Worm (Caenorhabditis elegans) whole organism, L2 larva: ENCODE results near the gene dpf-4.
A peak's percentile ranks its signal among the peaks of the same experiment; 100 is the strongest.

ENCODE experiments used
- C34F6.9 ChIP-seq: fragments of 150-350 bp; optimal IDR thresholded peaks from 2 replicates; lab custom pipeline; 2014; ENCODE audit warnings: missing biosample characterization, missing genetic modification characterization
- F13H6.1 ChIP-seq: sonication (generic microtip); optimal IDR thresholded peaks from 2 replicates; lab custom pipeline; 2016; ENCODE audit warnings: missing genetic modification characterization, missing compliant biosample characterization
- Y55F3AM.14 ChIP-seq: fragments of 200-800 bp; sonication (Bioruptor generic); optimal IDR thresholded peaks from 2 replicates; lab custom pipeline; 2018; ENCODE audit warnings: mild to moderate bottlenecking, missing genetic modification characterization, missing compliant biosample characterization
- ZK546.5 ChIP-seq: sonication (generic microtip); optimal IDR thresholded peaks from 2 replicates; lab custom pipeline; 2017; ENCODE audit warnings: missing biosample characterization, missing genetic modification characterization
- alr-1 ChIP-seq: fragments of 150-350 bp; optimal IDR thresholded peaks from 2 replicates; lab custom pipeline; 2014; ENCODE audit warnings: missing biosample characterization, missing genetic modification characterization
- aly-2 ChIP-seq: fragments of 150-350 bp; optimal IDR thresholded peaks from 2 replicates; lab custom pipeline; 2014; ENCODE audit warnings: missing biosample characterization, missing genetic modification characterization
- ama-1 ChIP-seq: fragments of 150-350 bp; optimal IDR thresholded peaks from 2 replicates; lab custom pipeline; 2018; ENCODE audit warnings: inconsistent platforms
- blmp-1 ChIP-seq: sonication (generic microtip); optimal IDR thresholded peaks from 2 replicates; lab custom pipeline; 2017; ENCODE audit warnings: missing genetic modification characterization, mild to moderate bottlenecking, missing compliant biosample characterization, antibody characterized with exemption, moderate library complexity; ENCODE audit not compliant: insufficient read depth
- ceh-16 ChIP-seq: fragments of 150-350 bp; optimal IDR thresholded peaks from 2 replicates; lab custom pipeline; 2014; ENCODE audit warnings: missing biosample characterization, missing genetic modification characterization
- ceh-82 ChIP-seq: fragments of 150-350 bp; optimal IDR thresholded peaks from 2 replicates; lab custom pipeline; 2014; ENCODE audit warnings: missing biosample characterization, missing genetic modification characterization
- crh-2 ChIP-seq: sonication (generic microtip); optimal IDR thresholded peaks from 2 replicates; lab custom pipeline; 2017; ENCODE audit warnings: missing biosample characterization, missing genetic modification characterization
- dmd-4 ChIP-seq: sonication (generic microtip); optimal IDR thresholded peaks from 2 replicates; lab custom pipeline; 2017; ENCODE audit warnings: missing biosample characterization, missing genetic modification characterization
- egl-27 ChIP-seq: sonication (generic microtip); optimal IDR thresholded peaks from 3 replicates; lab custom pipeline; 2017; ENCODE audit warnings: missing biosample characterization, missing genetic modification reagents, missing genetic modification characterization
- elt-1 ChIP-seq: fragments of 150-350 bp; optimal IDR thresholded peaks from 2 replicates; lab custom pipeline; 2014; ENCODE audit warnings: missing biosample characterization, missing genetic modification characterization
- elt-3 ChIP-seq: sonication (generic microtip); optimal IDR thresholded peaks from 2 replicates; lab custom pipeline; 2017; ENCODE audit warnings: missing biosample characterization, missing genetic modification characterization
- fos-1 ChIP-seq: fragments of 150-350 bp; optimal IDR thresholded peaks from 2 replicates; lab custom pipeline; 2014; ENCODE audit warnings: missing biosample characterization, missing genetic modification characterization
- gmeb-1 ChIP-seq: fragments of 150-350 bp; optimal IDR thresholded peaks from 2 replicates; lab custom pipeline; 2014; ENCODE audit warnings: missing biosample characterization, missing genetic modification characterization
- lin-11 ChIP-seq: fragments of 150-350 bp; sonication (generic microtip); optimal IDR thresholded peaks from 2 replicates; lab custom pipeline; 2014; ENCODE audit warnings: missing biosample characterization, missing genetic modification characterization, inconsistent platforms, mixed read lengths
- lin-13 ChIP-seq: fragments of 150-350 bp; optimal IDR thresholded peaks from 2 replicates; lab custom pipeline; 2014; ENCODE audit warnings: missing biosample characterization, missing genetic modification reagents, missing genetic modification characterization
- lsy-2 ChIP-seq, 2 experiments: fragments of 150-350 bp in 1 of 2; sonication (generic microtip) in 1 of 2; optimal IDR thresholded peaks; 2 replicates each; lab custom pipeline; 2014 to 2017; ENCODE audit warnings: missing biosample characterization in 2 of 2, missing genetic modification characterization in 2 of 2
- mab-5 ChIP-seq: fragments of 150-350 bp; optimal IDR thresholded peaks from 2 replicates; lab custom pipeline; 2014; ENCODE audit warnings: missing biosample characterization, missing genetic modification characterization
- mbf-1 ChIP-seq: sonication (generic microtip); optimal IDR thresholded peaks from 2 replicates; lab custom pipeline; 2017; ENCODE audit warnings: missing biosample characterization, missing genetic modification characterization
- mdl-1 ChIP-seq, 2 experiments: fragments of 150-350 bp in 1 of 2; sonication (generic microtip) in 1 of 2; optimal IDR thresholded peaks; 2 replicates each; lab custom pipeline; 2017; ENCODE audit warnings: missing biosample characterization in 2 of 2, missing genetic modification characterization in 2 of 2
- nhr-10 ChIP-seq: sonication (generic microtip); optimal IDR thresholded peaks from 2 replicates; lab custom pipeline; 2017; ENCODE audit warnings: missing biosample characterization, missing genetic modification characterization
- nhr-11 ChIP-seq: fragments of 150-350 bp; optimal IDR thresholded peaks from 2 replicates; lab custom pipeline; 2014; ENCODE audit warnings: missing biosample characterization, missing genetic modification characterization
- nhr-12 ChIP-seq: fragments of 150-350 bp; optimal IDR thresholded peaks from 2 replicates; lab custom pipeline; 2014; ENCODE audit warnings: missing biosample characterization, missing genetic modification characterization
- nhr-21 ChIP-seq: fragments of 150-350 bp; optimal IDR thresholded peaks from 2 replicates; lab custom pipeline; 2014; ENCODE audit warnings: missing biosample characterization, missing genetic modification characterization
- nhr-23 ChIP-seq: fragments of 150-350 bp; optimal IDR thresholded peaks from 2 replicates; lab custom pipeline; 2014; ENCODE audit warnings: missing biosample characterization, missing genetic modification reagents, missing genetic modification characterization
- nhr-237 ChIP-seq: fragments of 150-350 bp; optimal IDR thresholded peaks from 2 replicates; lab custom pipeline; 2014; ENCODE audit warnings: missing biosample characterization, missing genetic modification characterization
- nhr-25 ChIP-seq: fragments of 150-350 bp; sonication (generic microtip); optimal IDR thresholded peaks from 3 replicates; lab custom pipeline; 2014; ENCODE audit warnings: missing biosample characterization, missing genetic modification characterization
- nhr-6 ChIP-seq: fragments of 150-350 bp; optimal IDR thresholded peaks from 2 replicates; lab custom pipeline; 2014; ENCODE audit warnings: missing biosample characterization, missing genetic modification characterization
- nhr-77 ChIP-seq: fragments of 150-350 bp; optimal IDR thresholded peaks from 2 replicates; lab custom pipeline; 2014; ENCODE audit warnings: missing biosample characterization, missing genetic modification characterization
- peb-1 ChIP-seq: fragments of 150-350 bp; optimal IDR thresholded peaks from 2 replicates; lab custom pipeline; 2014; ENCODE audit warnings: missing biosample characterization, missing genetic modification characterization
- sem-4 ChIP-seq: fragments of 150-350 bp; optimal IDR thresholded peaks from 2 replicates; lab custom pipeline; 2014; ENCODE audit warnings: missing biosample characterization, missing genetic modification reagents, missing genetic modification characterization
- skn-1 ChIP-seq: sonication (generic microtip); optimal IDR thresholded peaks from 2 replicates; lab custom pipeline; 2017; ENCODE audit warnings: missing biosample characterization, missing genetic modification characterization
- sma-3 ChIP-seq: sonication (generic microtip); optimal IDR thresholded peaks from 2 replicates; lab custom pipeline; 2016; ENCODE audit warnings: missing genetic modification reagents, missing genetic modification characterization, missing compliant biosample characterization
- sma-9 ChIP-seq, 2 experiments: fragments of 150-350 bp in 1 of 2; sonication (generic microtip) in 1 of 2; optimal IDR thresholded peaks; 2 replicates each; lab custom pipeline; 2014 to 2016; ENCODE audit warnings: missing genetic modification characterization in 2 of 2, mild to moderate bottlenecking in 1 of 2, missing biosample characterization in 1 of 2, missing compliant biosample characterization in 1 of 2, missing genetic modification reagents in 1 of 2, moderate library complexity in 1 of 2
- snpc-4 ChIP-seq: fragments of 150-350 bp; optimal IDR thresholded peaks from 2 replicates; lab custom pipeline; 2014; ENCODE audit warnings: missing biosample characterization, missing genetic modification characterization
- unc-55 ChIP-seq: fragments of 150-350 bp; sonication (generic microtip); optimal IDR thresholded peaks from 3 replicates; lab custom pipeline; 2014; ENCODE audit warnings: missing biosample characterization, missing genetic modification reagents, missing genetic modification characterization
- unc-62 ChIP-seq: fragments of 150-350 bp; optimal IDR thresholded peaks from 2 replicates; lab custom pipeline; 2014; ENCODE audit warnings: missing biosample characterization, missing genetic modification reagents, missing genetic modification characterization
- zag-1 ChIP-seq: fragments of 150-350 bp; optimal IDR thresholded peaks from 2 replicates; lab custom pipeline; 2014; ENCODE audit warnings: missing biosample characterization, missing genetic modification characterization
- ztf-1 ChIP-seq: fragments of 200-800 bp; sonication (Bioruptor generic); conservative IDR thresholded peaks from 2 replicates; pipeline ENCODE4 v1.3.6; 2022; ENCODE audit warnings: missing genetic modification characterization, missing compliant biosample characterization
- ztf-11 ChIP-seq: sonication (generic microtip); optimal IDR thresholded peaks from 2 replicates; lab custom pipeline; 2017; ENCODE audit warnings: missing biosample characterization, missing genetic modification characterization
- ztf-4 ChIP-seq: fragments of 150-350 bp; optimal IDR thresholded peaks from 2 replicates; lab custom pipeline; 2014; ENCODE audit warnings: missing biosample characterization, missing genetic modification characterization

The dpf-4 gene

ce11 chrIII:5878215-5878614, 19.1 kb downstream of the dpf-4 start, which contains the start of the genes mig-21 and F01F1.2:
TSS of gene mig-21 (minus strand) at chrIII:5878380.
TSS of gene F01F1.2 (plus strand) at chrIII:5878554.
- no peak for TF ChIP-seq sem-4
- TF ChIP-seq nhr-21: no peak
- no peak for TF ChIP-seq elt-3 (tag; lab: Kevin White, UChicago)
- TF ChIP-seq unc-55 (GFP tag; lab: Kevin White, UChicago): peak; percentile 15
- TF ChIP-seq sma-3 (GFP tag; lab: Kevin White, UChicago): no peak
- TF ChIP-seq peb-1 (tag; lab: Kevin White, UChicago): no peak
- peak; percentile 18 for TF ChIP-seq C34F6.9 (tag; lab: Kevin White, UChicago)
- no peak for TF ChIP-seq zag-1 (tag; lab: Kevin White, UChicago)
- TF ChIP-seq alr-1 (tag; lab: Kevin White, UChicago): no peak
- no peak for TF ChIP-seq ztf-11 (tag; lab: Kevin White, UChicago)
- TF ChIP-seq nhr-11 (tag; lab: Kevin White, UChicago): no peak
- TF ChIP-seq skn-1 (tag; lab: Kevin White, UChicago): no peak
- no peak for TF ChIP-seq nhr-6
- TF ChIP-seq ceh-82 (tag; lab: Kevin White, UChicago): no peak
- TF ChIP-seq nhr-25: peak; percentile 8
- no peak for TF ChIP-seq Y55F3AM.14 (GFP tag; lab: Kevin White, UChicago)
- TF ChIP-seq mbf-1 (tag; lab: Kevin White, UChicago): no peak
- no peak for TF ChIP-seq sma-9 (GFP tag; optimal IDR thresholded peaks at IDR 0.05; lab: Kevin White, UChicago)
- no peak for TF ChIP-seq sma-9 (tag; optimal IDR thresholded peaks at IDR 0.05; lab: Kevin White, UChicago)
- TF ChIP-seq ceh-16 (tag; lab: Kevin White, UChicago): no peak
- no peak for TF ChIP-seq nhr-23 (tag; lab: Kevin White, UChicago)
- TF ChIP-seq lin-11: no peak
- TF ChIP-seq ztf-1 (GFP tag; lab: Robert Waterston, UW): no peak
- TF ChIP-seq snpc-4 (tag; lab: Kevin White, UChicago): no peak
- peak; percentile 52 for TF ChIP-seq blmp-1 (tag; lab: Kevin White, UChicago)
- peak in 1 of 2 experiments; percentile 76 for TF ChIP-seq lsy-2 (tag; optimal IDR thresholded peaks at IDR 0.05; lab: Kevin White, UChicago)
- TF ChIP-seq nhr-237 (tag; lab: Kevin White, UChicago): no peak
- TF ChIP-seq F13H6.1 (tag; lab: Kevin White, UChicago): no peak
- no peak for TF ChIP-seq nhr-12 (tag; lab: Kevin White, UChicago)
- no peak for TF ChIP-seq unc-62 (GFP tag; lab: Kevin White, UChicago)
- TF ChIP-seq gmeb-1: no peak
- no peak for TF ChIP-seq dmd-4
- TF ChIP-seq fos-1 (tag; lab: Kevin White, UChicago): no peak
- TF ChIP-seq nhr-10 (tag; lab: Kevin White, UChicago): no peak
- no peak for TF ChIP-seq lin-13 (GFP tag; lab: Kevin White, UChicago)
- no peak for TF ChIP-seq ZK546.5 (tag; lab: Kevin White, UChicago)
- no peak for TF ChIP-seq aly-2 (tag; lab: Kevin White, UChicago)
- TF ChIP-seq, all 48 proteins: peak for 5

DNA sequence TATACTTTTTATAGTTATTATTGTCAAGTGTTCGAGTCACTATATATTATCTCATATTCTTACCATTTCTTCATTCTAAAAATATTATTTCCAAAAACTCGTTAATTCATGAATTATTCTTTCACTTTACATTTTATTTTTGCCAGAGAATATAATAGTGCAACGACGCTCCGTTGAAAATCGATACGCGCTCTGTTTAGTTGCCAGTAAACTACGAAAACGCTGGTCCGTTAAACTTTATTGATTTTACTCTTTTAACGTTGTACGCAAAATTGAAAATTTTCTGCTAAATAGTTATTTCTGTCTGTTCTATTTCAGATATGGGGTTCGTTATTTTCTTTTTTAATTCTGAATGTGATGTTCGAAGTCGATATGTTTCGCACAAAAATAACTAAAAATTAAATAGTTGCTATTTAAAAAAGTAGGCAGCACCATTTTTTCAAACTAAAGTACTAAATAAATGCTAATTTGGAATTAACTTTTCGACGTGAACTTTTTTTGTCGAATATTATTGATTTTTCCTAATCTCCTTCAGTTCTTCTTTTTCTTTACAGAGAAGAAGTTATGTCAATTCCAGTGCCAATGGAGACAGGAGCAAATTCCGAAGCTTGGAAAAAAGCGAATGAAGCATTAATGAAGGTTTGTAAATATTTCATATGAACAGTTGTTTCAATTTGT, 20.3 kb downstream of the dpf-4 start, which contains the start of gene hpo-10:
Gene hpo-10, plus strand, starts transcription at position 199 of the 678 bp plus-strand sequence.
- peak; percentile 41 for TF ChIP-seq lin-13 (GFP tag; lab: Kevin White, UChicago)
- TF ChIP-seq sma-3 (GFP tag; lab: Kevin White, UChicago): no peak
- peak; percentile 56 for TF ChIP-seq C34F6.9 (tag; lab: Kevin White, UChicago)
- TF ChIP-seq nhr-11 (tag; lab: Kevin White, UChicago): no peak
- TF ChIP-seq aly-2 (tag; lab: Kevin White, UChicago): no peak
- TF ChIP-seq ztf-1 (GFP tag; lab: Robert Waterston, UW): no peak
- peak; percentile 52 for TF ChIP-seq crh-2
- TF ChIP-seq snpc-4 (tag; lab: Kevin White, UChicago): no peak
- peak; percentile 1 for TF ChIP-seq gmeb-1
- no peak for TF ChIP-seq skn-1 (tag; lab: Kevin White, UChicago)
- TF ChIP-seq unc-55 (GFP tag; lab: Kevin White, UChicago): peak; percentile 55
- TF ChIP-seq unc-62 (GFP tag; lab: Kevin White, UChicago): no peak
- no peak for TF ChIP-seq egl-27 (tag; lab: Kevin White, UChicago)
- no peak for TF ChIP-seq zag-1 (tag; lab: Kevin White, UChicago)
- TF ChIP-seq mbf-1 (tag; lab: Kevin White, UChicago): no peak
- TF ChIP-seq mab-5 (tag; lab: Kevin White, UChicago): no peak
- no peak for TF ChIP-seq mdl-1 (tag; optimal IDR thresholded peaks at IDR 0.05; lab: Kevin White, UChicago)
- peak; percentile 17 for TF ChIP-seq nhr-25
- TF ChIP-seq lsy-2 (tag; optimal IDR thresholded peaks at IDR 0.05; lab: Kevin White, UChicago): peak; percentile 9 to 57
- TF ChIP-seq elt-3 (tag; lab: Kevin White, UChicago): no peak
- TF ChIP-seq ama-1 (lab: Kevin White, UChicago): no peak
- TF ChIP-seq elt-1 (tag; lab: Kevin White, UChicago): no peak
- no peak for TF ChIP-seq ceh-16 (tag; lab: Kevin White, UChicago)
- TF ChIP-seq nhr-77 (tag; lab: Kevin White, UChicago): no peak
- no peak for TF ChIP-seq nhr-237 (tag; lab: Kevin White, UChicago)
- TF ChIP-seq ztf-4 (tag; lab: Kevin White, UChicago): no peak
- no peak for TF ChIP-seq nhr-6
